Fruit fly (Drosophila melanogaster) whole organism, prepupa: Measurements from ENCODE around the gene CG33230.
A peak's percentile ranks its signal among the peaks of the same experiment; 100 is the strongest.

Source experiments
- Blimp-1 ChIP-seq: fragments of 200-800 bp; sonication (Bioruptor generic); optimal IDR thresholded peaks from 3 replicates; lab custom pipeline; 2017; ENCODE audit warnings: missing biosample characterization, missing genetic modification characterization, mild to moderate bottlenecking, moderate library complexity, missing genetic modification reagents
- CG10631 ChIP-seq: fragments of 200-800 bp; sonication (Bioruptor generic); optimal IDR thresholded peaks from 2 replicates; lab custom pipeline; 2016; ENCODE audit warnings: missing biosample characterization, missing genetic modification characterization
- CG10669 ChIP-seq: fragments of 200-800 bp; sonication (Bioruptor generic); optimal IDR thresholded peaks from 3 replicates; lab custom pipeline; 2018; ENCODE audit warnings: missing biosample characterization, mild to moderate bottlenecking, missing genetic modification characterization, moderate library complexity
- CG11294 ChIP-seq: fragments of 200-800 bp; sonication (Bioruptor generic); IDR thresholded peaks from 2 replicates; pipeline ENCODE4 v1.3.6; 2022; ENCODE audit warnings: missing biosample characterization, missing genetic modification characterization
- CG11902 ChIP-seq: fragments of 200-800 bp; sonication (Bioruptor generic); optimal IDR thresholded peaks from 3 replicates; lab custom pipeline; 2016; ENCODE audit warnings: missing biosample characterization, missing genetic modification characterization
- CG1621 ChIP-seq: fragments of 200-800 bp; sonication (Bioruptor generic); optimal IDR thresholded peaks from 3 replicates; lab custom pipeline; 2018; ENCODE audit warnings: missing biosample characterization, mild to moderate bottlenecking, missing genetic modification characterization
- CG16779 ChIP-seq: fragments of 200-800 bp; sonication (Bioruptor generic); optimal IDR thresholded peaks from 3 replicates; lab custom pipeline; 2017; ENCODE audit warnings: missing biosample characterization, mild to moderate bottlenecking, missing genetic modification characterization
- CG3032 ChIP-seq: fragments of 200-800 bp; optimal IDR thresholded peaks from 2 replicates; lab custom pipeline; 2019; ENCODE audit warnings: missing biosample characterization, mild to moderate bottlenecking, missing genetic modification characterization, moderate library complexity
- CG31627 ChIP-seq: fragments of 200-800 bp; sonication (Bioruptor generic); optimal IDR thresholded peaks from 3 replicates; lab custom pipeline; 2016; ENCODE audit warnings: missing biosample characterization, missing genetic modification characterization
- CG32006 ChIP-seq: fragments of 200-800 bp; sonication (Bioruptor generic); optimal IDR thresholded peaks from 3 replicates; lab custom pipeline; 2017; ENCODE audit warnings: missing biosample characterization, mild to moderate bottlenecking, missing genetic modification characterization
- CG4318 ChIP-seq: fragments of 200-800 bp; sonication (Bioruptor generic); optimal IDR thresholded peaks from 3 replicates; lab custom pipeline; 2017; ENCODE audit warnings: missing biosample characterization, mild to moderate bottlenecking, missing genetic modification characterization
- CG6163 ChIP-seq: fragments of 200-800 bp; sonication (Bioruptor generic); IDR thresholded peaks from 3 replicates; pipeline ENCODE4 v1.3.6; 2022; ENCODE audit warnings: missing biosample characterization, missing genetic modification characterization
- CG6276 ChIP-seq: fragments of 200-800 bp; sonication (Bioruptor generic); optimal IDR thresholded peaks from 2 replicates; lab custom pipeline; 2017; ENCODE audit warnings: missing biosample characterization, mild to moderate bottlenecking, missing genetic modification characterization
- CG6792 ChIP-seq: fragments of 200-800 bp; sonication (Bioruptor generic); optimal IDR thresholded peaks from 3 replicates; lab custom pipeline; 2016; ENCODE audit warnings: missing biosample characterization, missing genetic modification characterization
- CG6808 ChIP-seq: fragments of 200-800 bp; sonication (Bioruptor generic); optimal IDR thresholded peaks from 3 replicates; lab custom pipeline; 2017; ENCODE audit warnings: missing biosample characterization, missing genetic modification characterization, mild to moderate bottlenecking, moderate library complexity, missing genetic modification reagents
- CG7368 ChIP-seq: fragments of 200-800 bp; sonication (Bioruptor generic); optimal IDR thresholded peaks from 3 replicates; lab custom pipeline; 2016; ENCODE audit warnings: missing biosample characterization, missing genetic modification characterization
- CG8119 ChIP-seq: fragments of 200-800 bp; sonication (Bioruptor generic); IDR thresholded peaks from 3 replicates; pipeline ENCODE4 v1.3.6; 2022; ENCODE audit warnings: missing biosample characterization, missing genetic modification characterization
- CG8632 ChIP-seq: fragments of 200-800 bp; sonication (Bioruptor generic); optimal IDR thresholded peaks from 3 replicates; lab custom pipeline; 2016; ENCODE audit warnings: missing biosample characterization, missing genetic modification characterization
- CG9139 ChIP-seq: fragments of 200-800 bp; sonication (Bioruptor generic); optimal IDR thresholded peaks from 3 replicates; lab custom pipeline; 2017; ENCODE audit warnings: missing biosample characterization, mild to moderate bottlenecking, missing genetic modification characterization
- Eip75B ChIP-seq: fragments of 200-800 bp; sonication (Bioruptor generic); optimal IDR thresholded peaks from 3 replicates; lab custom pipeline; 2016; ENCODE audit warnings: missing biosample characterization, missing genetic modification characterization
- Eip78C ChIP-seq: fragments of 200-800 bp; sonication (Bioruptor generic); peaks from one replicate; lab custom pipeline; 2016; ENCODE audit warnings: missing biosample characterization, missing genetic modification characterization
- Eip93F ChIP-seq: fragments of 200-800 bp; sonication (Bioruptor generic); optimal IDR thresholded peaks from 2 replicates; lab custom pipeline; 2016; ENCODE audit warnings: missing biosample characterization, mild to moderate bottlenecking, missing genetic modification characterization
- Ets21C ChIP-seq: fragments of 200-800 bp; sonication (Bioruptor generic); optimal IDR thresholded peaks from 3 replicates; lab custom pipeline; 2016; ENCODE audit warnings: missing biosample characterization, missing genetic modification characterization
- Ets96B ChIP-seq: fragments of 200-800 bp; optimal IDR thresholded peaks from 2 replicates; lab custom pipeline; 2019; ENCODE audit warnings: missing biosample characterization, mild to moderate bottlenecking, missing genetic modification characterization, moderate library complexity
- Gug ChIP-seq: fragments of 200-800 bp; sonication (Bioruptor generic); IDR thresholded peaks from 2 replicates; pipeline ENCODE4 v1.3.6; 2022; ENCODE audit warnings: missing biosample characterization, missing genetic modification characterization
- Hr38 ChIP-seq: sonication (Bioruptor generic); optimal IDR thresholded peaks from 2 replicates; lab custom pipeline; 2016; ENCODE audit warnings: missing biosample characterization, missing genetic modification characterization
- Hr39 ChIP-seq: fragments of 200-800 bp; sonication (Bioruptor generic); optimal IDR thresholded peaks from 2 replicates; lab custom pipeline; 2016; ENCODE audit warnings: missing biosample characterization, missing genetic modification characterization
- Hr4 ChIP-seq: fragments of 200-800 bp; sonication (Bioruptor generic); optimal IDR thresholded peaks from 3 replicates; lab custom pipeline; 2016; ENCODE audit warnings: missing biosample characterization, missing genetic modification characterization
- Lpt ChIP-seq: fragments of 200-800 bp; sonication (Bioruptor generic); optimal IDR thresholded peaks from 3 replicates; lab custom pipeline; 2016; ENCODE audit warnings: missing biosample characterization, missing genetic modification characterization
- Met ChIP-seq: fragments of 200-800 bp; sonication (Bioruptor generic); optimal IDR thresholded peaks from 3 replicates; lab custom pipeline; 2016; ENCODE audit warnings: missing biosample characterization, missing genetic modification characterization
- OdsH ChIP-seq: fragments of 200-800 bp; sonication (Bioruptor generic); optimal IDR thresholded peaks from 3 replicates; lab custom pipeline; 2016; ENCODE audit warnings: missing biosample characterization, missing genetic modification characterization
- Smox ChIP-seq: fragments of 200-800 bp; sonication (Bioruptor generic); optimal IDR thresholded peaks from 3 replicates; lab custom pipeline; 2016; ENCODE audit warnings: missing biosample characterization, missing genetic modification characterization
- Sox102F ChIP-seq: fragments of 200-800 bp; sonication (Bioruptor generic); optimal IDR thresholded peaks from 2 replicates; lab custom pipeline; 2016; ENCODE audit warnings: missing biosample characterization, mild to moderate bottlenecking, missing genetic modification characterization
- Sox14 ChIP-seq: fragments of 200-800 bp; sonication (Bioruptor generic); optimal IDR thresholded peaks from 3 replicates; lab custom pipeline; 2016; ENCODE audit warnings: missing biosample characterization, missing genetic modification characterization
- achi ChIP-seq: fragments of 200-800 bp; sonication (Bioruptor generic); optimal IDR thresholded peaks from 3 replicates; lab custom pipeline; 2016; ENCODE audit warnings: missing biosample characterization, missing genetic modification characterization
- acj6 ChIP-seq: fragments of 200-800 bp; sonication (Bioruptor generic); optimal IDR thresholded peaks from 3 replicates; lab custom pipeline; 2016; ENCODE audit warnings: missing biosample characterization, missing genetic modification characterization
- cyc ChIP-seq: fragments of 200-800 bp; sonication (Bioruptor generic); optimal IDR thresholded peaks from 3 replicates; lab custom pipeline; 2016; ENCODE audit warnings: missing biosample characterization, missing genetic modification characterization
- dac ChIP-seq: fragments of 200-800 bp; sonication (Bioruptor generic); optimal IDR thresholded peaks from 2 replicates; lab custom pipeline; 2017; ENCODE audit warnings: missing biosample characterization, mild to moderate bottlenecking, missing genetic modification characterization
- dsx ChIP-seq: fragments of 200-800 bp; optimal IDR thresholded peaks from 3 replicates; lab custom pipeline; 2019; ENCODE audit warnings: missing biosample characterization, mild to moderate bottlenecking, missing genetic modification characterization, moderate library complexity; ENCODE audit not compliant: poor library complexity, severe bottlenecking
- eg ChIP-seq: fragments of 200-800 bp; sonication (Bioruptor generic); IDR thresholded peaks from 3 replicates; pipeline ENCODE4 v1.3.6; 2022; ENCODE audit warnings: missing biosample characterization, missing genetic modification characterization
- esn ChIP-seq: fragments of 200-800 bp; sonication (Bioruptor generic); optimal IDR thresholded peaks from 2 replicates; lab custom pipeline; 2016; ENCODE audit warnings: missing biosample characterization, mild to moderate bottlenecking, missing genetic modification characterization, moderate library complexity
- fd59A ChIP-seq: fragments of 200-800 bp; sonication (Bioruptor generic); optimal IDR thresholded peaks from 2 replicates; lab custom pipeline; 2017; ENCODE audit warnings: missing biosample characterization, mild to moderate bottlenecking, missing genetic modification characterization, missing genetic modification reagents
- fd85E ChIP-seq: fragments of 200-800 bp; sonication (Bioruptor generic); optimal IDR thresholded peaks from 3 replicates; lab custom pipeline; 2016; ENCODE audit warnings: missing biosample characterization, missing genetic modification characterization
- fkh ChIP-seq: fragments of 200-800 bp; sonication (Bioruptor generic); optimal IDR thresholded peaks from 3 replicates; lab custom pipeline; 2017; ENCODE audit warnings: missing biosample characterization, mild to moderate bottlenecking, missing genetic modification characterization, moderate library complexity
- net ChIP-seq: fragments of 200-800 bp; sonication (Bioruptor generic); optimal IDR thresholded peaks from 3 replicates; lab custom pipeline; 2016; ENCODE audit warnings: missing biosample characterization, missing genetic modification characterization
- pdm3 ChIP-seq: fragments of 200-800 bp; sonication (Bioruptor generic); optimal IDR thresholded peaks from 3 replicates; lab custom pipeline; 2016; ENCODE audit warnings: missing biosample characterization, missing genetic modification characterization
- salr ChIP-seq, 2 experiments: fragments of 200-800 bp; sonication (Bioruptor generic); optimal IDR thresholded peaks; 3 replicates each; lab custom pipeline; 2016 to 2018; ENCODE audit warnings: missing biosample characterization in 2 of 2, missing genetic modification characterization in 2 of 2, mild to moderate bottlenecking in 1 of 2
- spab ChIP-seq: fragments of 200-800 bp; sonication (Bioruptor generic); optimal IDR thresholded peaks from 2 replicates; lab custom pipeline; 2017; ENCODE audit warnings: missing biosample characterization, mild to moderate bottlenecking, missing genetic modification characterization, missing genetic modification reagents
- ss ChIP-seq, 2 experiments: fragments of 200-800 bp; sonication (Bioruptor generic); optimal IDR thresholded peaks; 2 replicates in 1 of 2; 3 replicates in 1 of 2; lab custom pipeline; 2017 to 2018; ENCODE audit warnings: mild to moderate bottlenecking in 2 of 2, missing biosample characterization in 2 of 2, missing genetic modification characterization in 2 of 2, moderate library complexity in 1 of 2
- svp ChIP-seq: fragments of 200-800 bp; sonication (Bioruptor generic); peaks from one replicate; lab custom pipeline; 2016; ENCODE audit warnings: missing biosample characterization, missing genetic modification characterization
- topi ChIP-seq: fragments of 200-800 bp; sonication (Bioruptor generic); optimal IDR thresholded peaks from 3 replicates; lab custom pipeline; 2016; ENCODE audit warnings: missing biosample characterization, missing genetic modification characterization
- vri ChIP-seq: fragments of 200-800 bp; sonication (Bioruptor generic); optimal IDR thresholded peaks from 3 replicates; lab custom pipeline; 2016; ENCODE audit warnings: missing biosample characterization, mild to moderate bottlenecking, missing genetic modification characterization

Gene CG33230

DNA sequence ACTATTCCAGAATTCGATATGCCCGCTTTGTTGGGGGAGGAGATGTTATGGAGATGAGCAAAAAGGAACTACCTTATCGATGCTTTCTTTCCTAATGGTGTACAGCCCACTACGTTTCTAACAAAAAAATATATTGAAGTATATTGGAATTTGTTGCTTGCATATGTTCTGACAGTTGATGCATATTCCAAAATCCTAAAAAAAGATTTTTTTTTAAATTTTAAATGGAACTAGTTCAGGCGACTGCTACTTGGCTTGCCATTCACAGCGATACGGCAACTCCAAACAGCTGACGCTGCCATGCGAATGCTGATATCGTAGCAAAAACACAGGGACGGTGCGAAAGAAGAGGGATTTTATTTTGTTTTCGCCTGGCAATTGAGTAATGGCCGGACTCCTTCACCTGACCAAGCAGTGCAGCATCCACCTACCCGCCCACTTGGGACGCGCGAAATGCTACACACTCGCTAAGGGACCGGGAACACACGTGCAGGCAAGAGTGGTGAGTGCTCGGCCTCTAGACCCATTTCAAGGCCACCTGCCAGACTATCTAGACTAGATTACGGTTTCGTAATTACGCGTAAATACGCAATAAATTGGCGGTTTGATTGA is at the start of gene CG33230, which contains the start of the genes CG13926 and ABCB7:
TSS of gene CG33230 (plus strand) at position 299 of the 612 bp plus-strand sequence.
TSS of gene CG13926 (minus strand) at position 43 of the 612 bp plus-strand sequence.
TSS of gene ABCB7 (plus strand) at position 299 of the 612 bp plus-strand sequence.
- TF ChIP-seq ss (GFP tag; optimal IDR thresholded peaks at IDR 0.05; lab: Kevin White, UChicago) (peak in 1 of 2 experiments; percentile 36), eg (GFP tag; lab: Robert Waterston, UW) (no peak), Hr4 (GFP tag; lab: Kevin White, UChicago) (no peak), CG16779 (tag; lab: Kevin White, UChicago) (no peak), fd59A (GFP tag; lab: Kevin White, UChicago) (no peak), Hr38 (GFP tag; lab: Kevin White, UChicago) (no peak), Ets21C (GFP tag; lab: Kevin White, UChicago) (no peak), CG1621 (tag; lab: Kevin White, UChicago) (no peak), Met (GFP tag; lab: Kevin White, UChicago) (no peak), Sox14 (peak; percentile 47), Hr39 (peak; percentile 57), net (GFP tag; lab: Kevin White, UChicago) (no peak), CG6163 (GFP tag; lab: Robert Waterston, UW) (0 out of 3 replicates have a peak, but pooled peaks have one; percentile 28), CG31627 (peak; percentile 10), fd85E (no peak), salr (GFP tag; optimal IDR thresholded peaks at IDR 0.05; lab: Kevin White, UChicago) (no peak), topi (GFP tag; lab: Kevin White, UChicago) (no peak), CG8632 (GFP tag; lab: Kevin White, UChicago) (no peak), Eip75B (GFP tag; lab: Kevin White, UChicago) (peak; percentile 45), Blimp-1 (GFP tag; lab: Kevin White, UChicago) (no peak), CG6276 (GFP tag; lab: Kevin White, UChicago) (no peak), CG10631 (GFP tag; lab: Kevin White, UChicago) (no peak), Lpt (GFP tag; lab: Kevin White, UChicago) (no peak), CG32006 (GFP tag; lab: Kevin White, UChicago) (peak; percentile 23), CG4318 (no peak), esn (GFP tag; lab: Kevin White, UChicago) (no peak), acj6 (no peak), fkh (GFP tag; lab: Kevin White, UChicago) (no peak), CG10669 (no peak), Sox102F (no peak), Eip78C (GFP tag; lab: Kevin White, UChicago) (no peak), CG6808 (GFP tag; lab: Kevin White, UChicago) (no peak), OdsH (no peak), CG11902 (peak; percentile 44), Eip93F (GFP tag; lab: Kevin White, UChicago) (no peak), CG6792 (GFP tag; lab: Kevin White, UChicago) (no peak), CG7368 (GFP tag; lab: Kevin White, UChicago) (no peak), Ets96B (tag; lab: Kevin White, UChicago) (no peak), CG3032 (tag; lab: Kevin White, UChicago) (no peak), spab (GFP tag; lab: Kevin White, UChicago) (no peak), CG11294 (GFP tag; lab: Robert Waterston, UW) (no peak), cyc (GFP tag; lab: Kevin White, UChicago) (peak; percentile 49), svp (peak; percentile 84), dsx (no peak), Gug (GFP tag; lab: Robert Waterston, UW) (no peak), dac (GFP tag; lab: Kevin White, UChicago) (no peak), Smox (GFP tag; lab: Kevin White, UChicago) (peak; percentile 23), CG9139 (no peak), vri (peak; percentile 77), CG8119 (no peak), achi (GFP tag; lab: Kevin White, UChicago) (peak; percentile 27), pdm3 (GFP tag; lab: Kevin White, UChicago) (no peak)
